Worm (Caenorhabditis elegans) whole organism, late embryonic: ENCODE data around the gene srh-246.

Source experiments
- C08G9.2 ChIP-seq: sonication (generic microtip); optimal IDR thresholded peaks from 2 replicates; lab custom pipeline; 2016; ENCODE audit warnings: mild to moderate bottlenecking, missing genetic modification characterization, moderate library complexity, missing compliant biosample characterization
- C38D4.7 ChIP-seq: fragments of 200-800 bp; sonication (Bioruptor generic); optimal IDR thresholded peaks from 2 replicates; lab custom pipeline; 2018; ENCODE audit warnings: mild to moderate bottlenecking, missing genetic modification characterization, moderate library complexity, missing compliant biosample characterization
- F13H6.1 ChIP-seq: sonication (generic microtip); optimal IDR thresholded peaks from 2 replicates; lab custom pipeline; 2016; ENCODE audit warnings: missing genetic modification characterization, missing compliant biosample characterization
- K02D7.2 ChIP-seq: sonication (generic microtip); optimal IDR thresholded peaks from 2 replicates; lab custom pipeline; 2017; ENCODE audit warnings: mild to moderate bottlenecking, missing genetic modification characterization, missing compliant biosample characterization
- ama-1 ChIP-seq: fragments of 150-350 bp; optimal IDR thresholded peaks from 2 replicates; lab custom pipeline; 2014
- ceh-14 ChIP-seq: sonication (generic microtip); optimal IDR thresholded peaks from 2 replicates; lab custom pipeline; 2016; ENCODE audit warnings: missing genotype, missing genetic modification characterization, missing compliant biosample characterization
- ceh-18 ChIP-seq: sonication (generic microtip); optimal IDR thresholded peaks from 2 replicates; lab custom pipeline; 2016; ENCODE audit warnings: missing genetic modification characterization, missing compliant biosample characterization
- ceh-22 ChIP-seq: sonication (generic microtip); optimal IDR thresholded peaks from 2 replicates; lab custom pipeline; 2017; ENCODE audit warnings: missing biosample characterization, missing genetic modification characterization
- ceh-24 ChIP-seq: sonication (generic microtip); optimal IDR thresholded peaks from 2 replicates; lab custom pipeline; 2016; ENCODE audit warnings: mild to moderate bottlenecking, missing genetic modification characterization, missing compliant biosample characterization
- ceh-30 ChIP-seq: fragments of 150-350 bp; optimal IDR thresholded peaks from 2 replicates; lab custom pipeline; 2014; ENCODE audit warnings: missing biosample characterization, missing genetic modification characterization
- ceh-45 ChIP-seq: fragments of 200-800 bp; sonication (Bioruptor generic); IDR thresholded peaks from 2 replicates; pipeline ENCODE4 v1.3.6; 2022; ENCODE audit warnings: missing genetic modification reagents, missing genetic modification characterization, missing compliant biosample characterization
- ceh-6 ChIP-seq: fragments of 200-800 bp; sonication (Bioruptor generic); optimal IDR thresholded peaks from 2 replicates; lab custom pipeline; 2018; ENCODE audit warnings: mild to moderate bottlenecking, missing genetic modification characterization, missing compliant biosample characterization
- che-1 ChIP-seq: sonication (generic microtip); optimal IDR thresholded peaks from 2 replicates; lab custom pipeline; 2016; ENCODE audit warnings: mild to moderate bottlenecking, missing genetic modification characterization, missing compliant biosample characterization
- dmd-4 ChIP-seq: sonication (generic microtip); optimal IDR thresholded peaks from 2 replicates; lab custom pipeline; 2016; ENCODE audit warnings: borderline replicate concordance, missing genetic modification characterization, missing compliant biosample characterization
- elt-4 ChIP-seq: sonication (generic microtip); optimal IDR thresholded peaks from 2 replicates; lab custom pipeline; 2016; ENCODE audit warnings: missing genetic modification characterization, missing compliant biosample characterization
- ets-4 ChIP-seq: sonication (generic microtip); optimal IDR thresholded peaks from 2 replicates; lab custom pipeline; 2016; ENCODE audit warnings: missing genetic modification characterization, missing compliant biosample characterization
- eyg-1 ChIP-seq: sonication (generic microtip); optimal IDR thresholded peaks from 2 replicates; lab custom pipeline; 2016; ENCODE audit warnings: missing genotype, missing genetic modification characterization, missing compliant biosample characterization
- fax-1 ChIP-seq: sonication (generic microtip); optimal IDR thresholded peaks from 2 replicates; lab custom pipeline; 2016; ENCODE audit warnings: missing genotype, missing genetic modification characterization, missing compliant biosample characterization
- fkh-10 ChIP-seq: fragments of 150-350 bp; optimal IDR thresholded peaks from 2 replicates; lab custom pipeline; 2014; ENCODE audit warnings: missing biosample characterization, missing genetic modification reagents, missing genetic modification characterization
- fkh-6 ChIP-seq: sonication (generic microtip); optimal IDR thresholded peaks from 2 replicates; lab custom pipeline; 2016; ENCODE audit warnings: missing genetic modification characterization, missing compliant biosample characterization
- gmeb-2 ChIP-seq: sonication (generic microtip); optimal IDR thresholded peaks from 2 replicates; lab custom pipeline; 2016; ENCODE audit warnings: missing genetic modification characterization, inconsistent platforms, missing compliant biosample characterization
- hlh-13 ChIP-seq: fragments of 200-800 bp; sonication (Bioruptor generic); optimal IDR thresholded peaks from 2 replicates; lab custom pipeline; 2018; ENCODE audit warnings: mild to moderate bottlenecking, missing genetic modification characterization, missing compliant biosample characterization
- hlh-15 ChIP-seq: sonication (generic microtip); optimal IDR thresholded peaks from 2 replicates; lab custom pipeline; 2016; ENCODE audit warnings: missing genetic modification characterization, missing compliant biosample characterization
- hlh-6 ChIP-seq: sonication (generic microtip); optimal IDR thresholded peaks from 2 replicates; lab custom pipeline; 2016; ENCODE audit warnings: missing genotype, missing genetic modification characterization, missing compliant biosample characterization
- hlh-8 ChIP-seq: sonication (generic microtip); optimal IDR thresholded peaks from 2 replicates; lab custom pipeline; 2016; ENCODE audit warnings: missing genotype, missing genetic modification characterization, missing compliant biosample characterization
- lin-11 ChIP-seq: fragments of 200-800 bp; sonication (Bioruptor generic); optimal IDR thresholded peaks from 2 replicates; lab custom pipeline; 2018; ENCODE audit warnings: mild to moderate bottlenecking, missing genetic modification characterization, missing compliant biosample characterization
- mec-3 ChIP-seq: sonication (generic microtip); optimal IDR thresholded peaks from 2 replicates; lab custom pipeline; 2016; ENCODE audit warnings: borderline replicate concordance, missing genetic modification characterization, missing compliant biosample characterization
- nhr-11 ChIP-seq: fragments of 150-350 bp; optimal IDR thresholded peaks from 2 replicates; lab custom pipeline; 2014; ENCODE audit warnings: missing biosample characterization, missing genetic modification characterization
- npax-4 ChIP-seq: sonication (generic microtip); optimal IDR thresholded peaks from 2 replicates; lab custom pipeline; 2016; ENCODE audit warnings: missing genetic modification characterization, missing compliant biosample characterization
- odd-2 ChIP-seq: sonication (generic microtip); optimal IDR thresholded peaks from 2 replicates; lab custom pipeline; 2017; ENCODE audit warnings: antibody characterized with exemption, mild to moderate bottlenecking, missing genetic modification characterization, missing compliant biosample characterization
- pag-3 ChIP-seq: sonication (generic microtip); optimal IDR thresholded peaks from 2 replicates; lab custom pipeline; 2016; ENCODE audit warnings: missing compliant biosample characterization, missing genetic modification characterization, borderline replicate concordance
- pat-9 ChIP-seq: fragments of 200-800 bp; sonication (Bioruptor generic); optimal IDR thresholded peaks from 2 replicates; lab custom pipeline; 2018; ENCODE audit warnings: mild to moderate bottlenecking, missing genetic modification characterization, moderate library complexity, missing compliant biosample characterization
- pax-1 ChIP-seq: fragments of 150-350 bp; optimal IDR thresholded peaks from 2 replicates; lab custom pipeline; 2014; ENCODE audit warnings: missing biosample characterization, missing genetic modification characterization
- pha-2 ChIP-seq: sonication (generic microtip); optimal IDR thresholded peaks from 2 replicates; lab custom pipeline; 2017; ENCODE audit warnings: mild to moderate bottlenecking, missing genetic modification characterization, missing compliant biosample characterization
- pha-4 ChIP-seq: fragments of 150-350 bp; optimal IDR thresholded peaks from 2 replicates; lab custom pipeline; 2018; ENCODE audit warnings: missing biosample characterization, missing genetic modification reagents, missing genetic modification characterization
- pqm-1 ChIP-seq: sonication (generic microtip); optimal IDR thresholded peaks from 2 replicates; lab custom pipeline; 2016; ENCODE audit warnings: missing genetic modification characterization, missing compliant biosample characterization
- pros-1 ChIP-seq: fragments of 150-350 bp; optimal IDR thresholded peaks from 2 replicates; lab custom pipeline; 2014; ENCODE audit warnings: missing biosample characterization, missing genetic modification reagents, missing genetic modification characterization
- rnt-1 ChIP-seq: sonication (generic microtip); optimal IDR thresholded peaks from 2 replicates; lab custom pipeline; 2016; ENCODE audit warnings: missing genetic modification characterization, missing compliant biosample characterization
- syd-9 ChIP-seq: sonication (generic microtip); optimal IDR thresholded peaks from 2 replicates; lab custom pipeline; 2016; ENCODE audit warnings: mild to moderate bottlenecking, missing genetic modification characterization, moderate library complexity, missing compliant biosample characterization
- tbx-2 ChIP-seq: sonication (generic microtip); optimal IDR thresholded peaks from 2 replicates; lab custom pipeline; 2016; ENCODE audit warnings: missing genetic modification characterization, missing compliant biosample characterization
- tbx-7 ChIP-seq: sonication (generic microtip); optimal IDR thresholded peaks from 2 replicates; lab custom pipeline; 2016; ENCODE audit warnings: missing genotype, missing genetic modification characterization, missing compliant biosample characterization
- unc-55 ChIP-seq: sonication (generic microtip); optimal IDR thresholded peaks from 2 replicates; lab custom pipeline; 2017; ENCODE audit warnings: missing biosample characterization, missing genetic modification reagents, missing genetic modification characterization
- unc-86 ChIP-seq: sonication (generic microtip); optimal IDR thresholded peaks from 2 replicates; lab custom pipeline; 2016; ENCODE audit warnings: missing genetic modification characterization, missing compliant biosample characterization
- ztf-16 ChIP-seq: sonication (generic microtip); optimal IDR thresholded peaks from 2 replicates; lab custom pipeline; 2017; ENCODE audit warnings: missing genetic modification characterization, missing compliant biosample characterization

srh-246 gene

ce11 chrV:682031-682430 is 24.5 kb upstream of the srh-246 start, which contains the start of gene srx-23:
Gene srx-23 (plus strand): TSS chrV:682331.
- no peak for TF ChIP-seq che-1 (tag; lab: Kevin White, UChicago)
- no peak for TF ChIP-seq ceh-30 (tag; lab: Kevin White, UChicago)
- no peak for TF ChIP-seq hlh-13 (GFP tag; lab: Kevin White, UChicago)
- no peak for TF ChIP-seq pag-3 (tag; lab: Kevin White, UChicago)
- no peak for TF ChIP-seq ets-4 (tag; lab: Kevin White, UChicago)
- TF ChIP-seq pax-1 (tag; lab: Kevin White, UChicago), result no peak
- TF ChIP-seq npax-4 (tag; lab: Kevin White, UChicago), result no peak
- TF ChIP-seq pros-1, result no peak
- no peak for TF ChIP-seq gmeb-2 (tag; lab: Kevin White, UChicago)
- TF ChIP-seq fkh-10 (GFP tag; lab: Kevin White, UChicago), result no peak
- TF ChIP-seq pha-2 (tag; lab: Kevin White, UChicago), result no peak
- TF ChIP-seq elt-4 (tag; lab: Kevin White, UChicago), result no peak
- no peak for TF ChIP-seq tbx-2 (tag; lab: Kevin White, UChicago)
- TF ChIP-seq unc-55 (GFP tag; lab: Kevin White, UChicago), result no peak
- no peak for TF ChIP-seq F13H6.1
- TF ChIP-seq hlh-15, result no peak
- no peak for TF ChIP-seq ceh-18
- TF ChIP-seq ceh-45 (GFP tag; lab: Robert Waterston, UW), result no peak
- no peak for TF ChIP-seq mec-3 (tag; lab: Kevin White, UChicago)
- TF ChIP-seq ceh-22 (tag; lab: Kevin White, UChicago), result no peak

DNA sequence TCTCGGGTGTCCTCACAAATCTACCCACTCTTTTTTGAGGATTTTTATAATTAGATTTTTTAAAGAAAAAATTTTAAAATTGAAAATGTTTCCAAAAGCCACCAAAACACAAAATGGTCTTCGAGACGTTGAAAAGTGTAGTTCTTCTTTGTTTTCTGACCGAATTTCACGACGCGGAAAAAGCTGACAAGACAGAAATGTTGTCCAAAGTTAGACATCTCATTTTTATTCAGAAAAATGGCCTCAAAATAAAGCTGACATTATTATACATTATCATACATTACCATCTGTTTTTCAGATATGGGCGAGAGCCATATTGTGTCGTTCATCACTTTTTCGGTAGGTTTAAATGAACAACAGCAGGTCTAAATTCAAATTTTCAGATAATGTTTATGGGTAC is 22.1 kb upstream of the srh-246 start, which contains the start of gene srx-22:
Gene srx-22, plus strand, starts transcription at position 301 of the 400 bp plus-strand sequence.
- no peak for TF ChIP-seq odd-2 (tag; lab: Kevin White, UChicago)
- no peak for TF ChIP-seq fkh-6 (tag; lab: Kevin White, UChicago)
- TF ChIP-seq K02D7.2 (tag; lab: Kevin White, UChicago), result no peak
- TF ChIP-seq pha-2 (tag; lab: Kevin White, UChicago), result no peak
- no peak for TF ChIP-seq pat-9 (tag; lab: Kevin White, UChicago)
- TF ChIP-seq syd-9, result no peak
- TF ChIP-seq ztf-16, result no peak
- TF ChIP-seq ceh-24 (tag; lab: Kevin White, UChicago), result no peak
- TF ChIP-seq hlh-6, result no peak
- TF ChIP-seq pag-3 (tag; lab: Kevin White, UChicago), result no peak
- TF ChIP-seq tbx-7 (tag; lab: Kevin White, UChicago), result no peak
- no peak for TF ChIP-seq F13H6.1
- TF ChIP-seq gmeb-2 (tag; lab: Kevin White, UChicago), result no peak
- no peak for TF ChIP-seq fax-1 (tag; lab: Kevin White, UChicago)
- TF ChIP-seq rnt-1 (tag; lab: Kevin White, UChicago), result no peak
- TF ChIP-seq, all 69 proteins: peak for 0

- TF ChIP-seq ceh-14, result no peak
- TF ChIP-seq pax-1 (tag; lab: Kevin White, UChicago), result no peak
- no peak for TF ChIP-seq nhr-11 (tag; lab: Kevin White, UChicago)
- TF ChIP-seq mec-3 (tag; lab: Kevin White, UChicago), result no peak
- no peak for TF ChIP-seq ama-1 (lab: Kevin White, UChicago)
- no peak for TF ChIP-seq tbx-2 (tag; lab: Kevin White, UChicago)
- TF ChIP-seq ceh-6 (GFP tag; lab: Kevin White, UChicago), result no peak
- TF ChIP-seq ceh-22 (tag; lab: Kevin White, UChicago), result no peak
- TF ChIP-seq unc-86 (tag; lab: Kevin White, UChicago), result no peak
- TF ChIP-seq C08G9.2 (tag; lab: Kevin White, UChicago), result no peak
- TF ChIP-seq hlh-8 (tag; lab: Kevin White, UChicago), result no peak
- TF ChIP-seq eyg-1 (tag; lab: Kevin White, UChicago), result no peak
- TF ChIP-seq odd-2 (tag; lab: Kevin White, UChicago), result no peak
- no peak for TF ChIP-seq pqm-1
- no peak for TF ChIP-seq pha-4 (tag; lab: Kevin White, UChicago)
- TF ChIP-seq C38D4.7 (GFP tag; lab: Kevin White, UChicago), result no peak
- TF ChIP-seq hlh-13 (GFP tag; lab: Kevin White, UChicago), result no peak
- TF ChIP-seq lin-11 (tag; lab: Kevin White, UChicago), result no peak
- TF ChIP-seq K02D7.2 (tag; lab: Kevin White, UChicago), result no peak
- no peak for TF ChIP-seq dmd-4
These were observed 19.0 kb upstream of the srh-246 start, which contains the start of the genes fbxa-72 and srx-21 for ce11 chrV:676550-677084. Gene fbxa-72 (minus strand): TSS chrV:676753. Gene srx-21 (plus strand): TSS chrV:677034.
